Worm (Caenorhabditis elegans): ENCODE results near the gene kin-21.

kin-21 gene

DNA sequence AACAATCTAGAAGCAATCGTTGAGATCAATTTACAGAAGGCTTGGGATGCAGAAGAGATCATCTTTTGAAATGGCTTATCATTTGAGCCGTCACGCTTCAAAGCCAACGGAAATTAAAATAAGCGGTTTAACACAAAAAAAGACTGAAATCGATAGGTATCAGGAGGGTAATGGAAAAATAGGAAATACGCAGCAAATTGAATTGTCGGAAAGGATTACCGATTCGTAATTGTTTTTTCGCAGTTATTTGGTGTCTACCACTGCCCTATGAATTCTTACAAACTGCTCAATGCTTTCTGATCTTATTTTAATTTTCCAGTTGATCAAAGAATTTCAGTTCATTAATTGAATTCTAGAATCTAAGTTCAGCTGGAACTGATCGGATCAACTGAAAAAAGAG lies 21.2 kb upstream of the kin-21 start:
- peak; percentile 53 for TF ChIP-seq nhr-71 (tag; optimal IDR thresholded peaks at IDR 0.05)
- TF ChIP-seq fkh-10 (GFP tag; optimal IDR thresholded peaks at IDR 0.05) = no peak
- no peak for TF ChIP-seq tbx-2 (tag; optimal IDR thresholded peaks at IDR 0.05)
- no peak for TF ChIP-seq xbp-1 (tag; optimal IDR thresholded peaks at IDR 0.05)
- no peak for TF ChIP-seq Y116A8C.19 (tag; optimal IDR thresholded peaks at IDR 0.05; ENCODE audit: borderline replicate concordance)
- peak; percentile 68 for TF ChIP-seq dsc-1 (tag; optimal IDR thresholded peaks at IDR 0.05)
- peak; percentile 16 for TF ChIP-seq unc-30 (tag; optimal IDR thresholded peaks at IDR 0.05)
- no peak for TF ChIP-seq unc-98 (GFP tag; IDR thresholded peaks at IDR 0.05)
- no peak for TF ChIP-seq lin-15B (tag; optimal IDR thresholded peaks at IDR 0.05)
- TF ChIP-seq nhr-28 (tag; optimal IDR thresholded peaks at IDR 0.05) = no peak
- TF ChIP-seq mab-9 (GFP tag; IDR thresholded peaks at IDR 0.05) = no peak
- TF ChIP-seq fkh-8 (tag; optimal IDR thresholded peaks at IDR 0.05) = peak; percentile 63
- no peak for TF ChIP-seq aha-1 (tag; optimal IDR thresholded peaks at IDR 0.05)
- TF ChIP-seq ceh-82 (tag; optimal IDR thresholded peaks at IDR 0.05) = no peak
- TF ChIP-seq sup-37 (GFP tag; optimal IDR thresholded peaks at IDR 0.05) = no peak
- no peak for TF ChIP-seq fkh-4 (tag; optimal IDR thresholded peaks at IDR 0.05; ENCODE audit: borderline replicate concordance)
- TF ChIP-seq elt-3 (tag; optimal IDR thresholded peaks at IDR 0.05) = no peak
- TF ChIP-seq nhr-47 (tag; optimal IDR thresholded peaks at IDR 0.05) = peak; percentile 26

DNA sequence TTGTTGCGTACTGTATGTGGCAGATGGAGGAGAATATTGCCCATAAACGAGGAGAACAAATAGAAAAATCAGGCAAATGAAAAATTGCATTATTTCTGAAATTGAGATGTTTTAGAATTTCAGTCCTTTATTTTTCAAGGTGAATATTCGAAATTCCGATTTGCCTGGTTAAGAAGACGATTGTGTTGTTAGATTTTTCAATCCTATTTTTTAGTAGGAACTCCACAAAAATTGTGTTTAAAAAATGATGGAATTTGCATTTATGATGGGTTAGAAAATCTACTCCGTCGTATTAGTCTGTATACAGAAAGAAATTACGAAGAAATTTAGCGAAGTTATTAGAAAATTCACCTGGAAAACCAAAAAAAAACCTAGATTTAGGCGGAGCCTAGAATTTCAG lies 17.3 kb upstream of the kin-21 start, which contains the start of gene egl-20:
egl-20 (minus strand) TSS at position 101 of the 400 bp plus-strand sequence.
- TF ChIP-seq ama-1 (optimal IDR thresholded peaks at IDR 0.05) (no peak), hlh-17 (GFP tag; optimal IDR thresholded peaks at IDR 0.05; ENCODE audit: borderline replicate concordance) (no peak), pqm-1 (tag; optimal IDR thresholded peaks at IDR 0.05) (no peak), ceh-63 (GFP tag; optimal IDR thresholded peaks at IDR 0.05) (no peak), dsc-1 (tag; optimal IDR thresholded peaks at IDR 0.05) (no peak), unc-30 (tag; optimal IDR thresholded peaks at IDR 0.05) (no peak), blmp-1 (tag; optimal IDR thresholded peaks at IDR 0.05) (no peak), hpl-2 (GFP tag; optimal IDR thresholded peaks at IDR 0.05) (no peak)

DNA sequence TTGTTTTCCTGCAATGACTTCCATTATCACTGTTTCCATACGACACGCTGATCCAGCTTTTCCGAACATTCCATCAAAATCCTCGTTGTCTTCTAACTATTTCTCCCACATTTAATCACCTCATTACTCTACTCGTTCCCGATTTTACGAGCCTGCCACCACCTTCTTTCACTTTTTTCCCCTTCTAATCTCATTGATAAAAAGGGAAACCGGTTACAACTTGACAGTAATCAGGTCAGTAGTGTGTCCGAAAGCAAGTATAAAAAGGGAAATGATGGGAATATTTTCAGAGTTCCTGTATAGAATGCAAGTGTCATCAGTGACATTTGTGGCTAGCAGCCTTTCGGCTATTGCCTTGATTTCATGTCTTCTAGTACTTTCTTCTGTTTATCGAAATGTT lies 11.1 kb upstream of the kin-21 start, which contains the start of gene col-123:
col-123 (plus strand) TSS at position 301 of the 400 bp plus-strand sequence.
- TF ChIP-seq blmp-1 (tag; optimal IDR thresholded peaks at IDR 0.05) (peak; percentile 53), pax-3 (tag; optimal IDR thresholded peaks at IDR 0.05) (no peak)

DNA sequence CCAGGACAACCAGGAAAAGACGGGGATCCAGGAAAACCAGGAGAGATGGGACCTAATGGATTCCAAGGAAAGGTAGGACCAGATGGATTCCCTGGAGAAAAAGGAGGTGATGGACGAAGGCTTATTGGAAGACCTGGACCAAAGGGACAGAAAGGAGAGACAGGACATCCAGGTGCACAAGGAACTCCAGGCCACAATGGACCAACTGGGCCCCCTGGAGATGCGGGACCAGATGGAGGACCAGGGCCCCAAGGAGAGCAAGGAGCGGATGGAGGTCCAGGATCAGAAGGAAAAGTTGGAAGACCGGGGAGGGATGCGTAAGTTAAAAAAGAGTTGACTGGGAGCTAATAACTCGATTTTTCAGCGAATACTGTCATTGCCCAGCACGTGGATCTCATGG lies 10.1 kb upstream of the kin-21 start:
- TF ChIP-seq vab-15 (tag; optimal IDR thresholded peaks at IDR 0.05) (no peak), efl-1 (optimal IDR thresholded peaks at IDR 0.05) (no peak), efl-1 (GFP tag; optimal IDR thresholded peaks at IDR 0.05 in 1 of 2) (no peak), nhr-237 (tag; optimal IDR thresholded peaks at IDR 0.05) (no peak), zag-1 (tag; optimal IDR thresholded peaks at IDR 0.05) (no peak), sox-4 (tag; optimal IDR thresholded peaks at IDR 0.05) (no peak), aly-2 (tag; optimal IDR thresholded peaks at IDR 0.05) (no peak), skn-1 (tag; optimal IDR thresholded peaks at IDR 0.05) (no peak), ceh-90 (tag; optimal IDR thresholded peaks at IDR 0.05) (no peak), nhr-77 (tag; optimal IDR thresholded peaks at IDR 0.05) (no peak), xbp-1 (tag; optimal IDR thresholded peaks at IDR 0.05) (no peak), ces-1 (GFP tag; optimal IDR thresholded peaks at IDR 0.05) (no peak), jun-1 (tag; optimal IDR thresholded peaks at IDR 0.05) (no peak), snpc-4 (tag; optimal IDR thresholded peaks at IDR 0.05) (no peak), mef-2 (tag; optimal IDR thresholded peaks at IDR 0.05) (no peak), sup-37 (GFP tag; optimal IDR thresholded peaks at IDR 0.05) (no peak), Y116A8C.19 (tag; optimal IDR thresholded peaks at IDR 0.05; ENCODE audit: borderline replicate concordance) (no peak), fkh-8 (tag; optimal IDR thresholded peaks at IDR 0.05) (no peak)

Data from whole organism, L1 larva.